Fruit fly (Drosophila melanogaster) whole organism, prepupa: ENCODE measurements around the gene pcx.

Source experiments
- Blimp-1 ChIP-seq: fragments of 200-800 bp; sonication (Bioruptor generic); optimal IDR thresholded peaks from 3 replicates; lab custom pipeline; 2017; ENCODE audit warnings: missing biosample characterization, missing genetic modification characterization, mild to moderate bottlenecking, moderate library complexity, missing genetic modification reagents
- CG11902 ChIP-seq: fragments of 200-800 bp; sonication (Bioruptor generic); optimal IDR thresholded peaks from 3 replicates; lab custom pipeline; 2016; ENCODE audit warnings: missing biosample characterization, missing genetic modification characterization
- CG15336 ChIP-seq: fragments of 200-800 bp; sonication (Bioruptor generic); IDR thresholded peaks from 2 replicates; pipeline ENCODE4 v1.3.6; 2022; ENCODE audit warnings: missing biosample characterization, missing genetic modification characterization
- CG1621 ChIP-seq: fragments of 200-800 bp; sonication (Bioruptor generic); optimal IDR thresholded peaks from 3 replicates; lab custom pipeline; 2018; ENCODE audit warnings: missing biosample characterization, mild to moderate bottlenecking, missing genetic modification characterization
- CG16779 ChIP-seq: fragments of 200-800 bp; sonication (Bioruptor generic); optimal IDR thresholded peaks from 3 replicates; lab custom pipeline; 2017; ENCODE audit warnings: missing biosample characterization, mild to moderate bottlenecking, missing genetic modification characterization
- CG3919 ChIP-seq: fragments of 200-800 bp; sonication (Bioruptor generic); optimal IDR thresholded peaks from 3 replicates; lab custom pipeline; 2016; ENCODE audit warnings: missing biosample characterization, missing genetic modification characterization
- CG6163 ChIP-seq: fragments of 200-800 bp; sonication (Bioruptor generic); IDR thresholded peaks from 3 replicates; pipeline ENCODE4 v1.3.6; 2022; ENCODE audit warnings: missing biosample characterization, missing genetic modification characterization
- CG6276 ChIP-seq: fragments of 200-800 bp; sonication (Bioruptor generic); optimal IDR thresholded peaks from 2 replicates; lab custom pipeline; 2017; ENCODE audit warnings: missing biosample characterization, mild to moderate bottlenecking, missing genetic modification characterization
- CG8119 ChIP-seq: fragments of 200-800 bp; sonication (Bioruptor generic); IDR thresholded peaks from 3 replicates; pipeline ENCODE4 v1.3.6; 2022; ENCODE audit warnings: missing biosample characterization, missing genetic modification characterization
- Eip78C ChIP-seq: fragments of 200-800 bp; sonication (Bioruptor generic); peaks from one replicate; lab custom pipeline; 2016; ENCODE audit warnings: missing biosample characterization, missing genetic modification characterization
- Eip93F ChIP-seq: fragments of 200-800 bp; sonication (Bioruptor generic); optimal IDR thresholded peaks from 2 replicates; lab custom pipeline; 2016; ENCODE audit warnings: missing biosample characterization, mild to moderate bottlenecking, missing genetic modification characterization
- Hr38 ChIP-seq: sonication (Bioruptor generic); optimal IDR thresholded peaks from 2 replicates; lab custom pipeline; 2016; ENCODE audit warnings: missing biosample characterization, missing genetic modification characterization
- Lpt ChIP-seq: fragments of 200-800 bp; sonication (Bioruptor generic); optimal IDR thresholded peaks from 3 replicates; lab custom pipeline; 2016; ENCODE audit warnings: missing biosample characterization, missing genetic modification characterization
- Sox102F ChIP-seq: fragments of 200-800 bp; sonication (Bioruptor generic); optimal IDR thresholded peaks from 2 replicates; lab custom pipeline; 2016; ENCODE audit warnings: missing biosample characterization, mild to moderate bottlenecking, missing genetic modification characterization
- Sox15 ChIP-seq: fragments of 200-800 bp; sonication (Bioruptor generic); optimal IDR thresholded peaks from 3 replicates; lab custom pipeline; 2016; ENCODE audit warnings: missing biosample characterization, missing genetic modification characterization
- acj6 ChIP-seq: fragments of 200-800 bp; sonication (Bioruptor generic); optimal IDR thresholded peaks from 3 replicates; lab custom pipeline; 2016; ENCODE audit warnings: missing biosample characterization, missing genetic modification characterization
- eg ChIP-seq: fragments of 200-800 bp; sonication (Bioruptor generic); IDR thresholded peaks from 3 replicates; pipeline ENCODE4 v1.3.6; 2022; ENCODE audit warnings: missing biosample characterization, missing genetic modification characterization
- fkh ChIP-seq: fragments of 200-800 bp; sonication (Bioruptor generic); optimal IDR thresholded peaks from 3 replicates; lab custom pipeline; 2017; ENCODE audit warnings: missing biosample characterization, mild to moderate bottlenecking, missing genetic modification characterization, moderate library complexity
- salr ChIP-seq, 2 experiments: fragments of 200-800 bp; sonication (Bioruptor generic); optimal IDR thresholded peaks; 3 replicates each; lab custom pipeline; 2016 to 2018; ENCODE audit warnings: missing biosample characterization in 2 of 2, missing genetic modification characterization in 2 of 2, mild to moderate bottlenecking in 1 of 2
- ss ChIP-seq, 2 experiments: fragments of 200-800 bp; sonication (Bioruptor generic); optimal IDR thresholded peaks; 2 replicates in 1 of 2; 3 replicates in 1 of 2; lab custom pipeline; 2017 to 2018; ENCODE audit warnings: mild to moderate bottlenecking in 2 of 2, missing biosample characterization in 2 of 2, missing genetic modification characterization in 2 of 2, moderate library complexity in 1 of 2
- vri ChIP-seq: fragments of 200-800 bp; sonication (Bioruptor generic); optimal IDR thresholded peaks from 3 replicates; lab custom pipeline; 2016; ENCODE audit warnings: missing biosample characterization, mild to moderate bottlenecking, missing genetic modification characterization

pcx gene

DNA sequence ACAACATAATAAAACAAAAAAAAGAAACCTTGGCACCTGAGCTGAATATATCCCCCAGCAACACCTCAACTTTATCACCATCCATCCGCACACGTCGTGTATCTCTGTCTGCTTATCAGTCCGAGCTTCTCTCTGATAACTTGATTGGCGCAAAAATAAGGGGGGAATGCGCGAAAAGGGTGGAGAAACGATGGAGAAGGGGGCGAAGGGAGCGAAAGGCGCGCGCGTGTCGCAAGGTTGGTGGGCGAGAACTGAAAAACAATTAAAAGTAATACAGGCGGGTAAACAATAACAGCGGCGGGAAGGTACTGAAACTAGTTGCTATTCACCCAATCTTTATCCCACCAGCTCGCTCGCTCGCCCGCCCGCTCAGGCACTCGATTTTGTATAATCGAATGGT is 61.2 kb downstream of the pcx start:
- TF ChIP-seq Eip78C (GFP tag; lab: Kevin White, UChicago) = peak; percentile 52
- TF ChIP-seq eg (GFP tag; lab: Robert Waterston, UW) = no peak
- TF ChIP-seq Lpt (GFP tag; lab: Kevin White, UChicago) = no peak
- TF ChIP-seq CG11902 = no peak
- TF ChIP-seq CG15336 = no peak
- no peak for TF ChIP-seq CG1621 (tag; lab: Kevin White, UChicago)
- peak; percentile 19 for TF ChIP-seq vri
- peak; percentile 38 for TF ChIP-seq fkh (GFP tag; lab: Kevin White, UChicago)

DNA sequence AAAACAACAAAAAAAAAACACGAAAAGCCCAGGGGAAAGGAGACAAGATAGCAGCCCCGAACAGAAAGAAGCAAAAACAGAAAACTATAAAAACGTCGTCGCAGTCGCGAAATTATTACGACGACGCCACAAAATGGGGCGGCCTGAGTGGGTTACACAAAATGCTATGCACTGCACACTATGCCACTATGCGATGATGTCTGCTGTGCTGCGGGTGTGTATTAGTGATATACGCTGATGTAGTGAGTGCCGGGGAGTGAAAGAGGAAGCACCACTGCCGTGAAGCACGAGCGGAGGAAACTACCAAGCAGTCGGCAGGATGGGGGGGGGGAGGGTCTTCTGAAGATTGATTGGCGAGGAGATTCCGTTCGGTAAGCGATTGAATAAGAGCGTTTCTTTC is 61.9 kb downstream of the pcx start:
- TF ChIP-seq CG3919 (GFP tag; lab: Kevin White, UChicago) (no peak), CG16779 (tag; lab: Kevin White, UChicago) (no peak), ss (GFP tag; optimal IDR thresholded peaks at IDR 0.05; lab: Kevin White, UChicago) (peak in 1 of 2 experiments; percentile 8), vri (no peak), acj6 (GFP tag; lab: Kevin White, UChicago) (no peak), CG15336 (peak; percentile 31; the same call in 1 of the 2 replicates), CG6163 (GFP tag; lab: Robert Waterston, UW) (peak; percentile 48; the same call in 2 of the 3 replicates), CG8119 (0 out of 3 replicates have a peak, but pooled peaks have one; percentile 42), Hr38 (GFP tag; lab: Kevin White, UChicago) (no peak), Eip93F (GFP tag; lab: Kevin White, UChicago) (no peak), eg (GFP tag; lab: Robert Waterston, UW) (peak; percentile 52; the same call in 2 of the 3 replicates), salr (GFP tag; optimal IDR thresholded peaks at IDR 0.05; lab: Kevin White, UChicago) (no peak), Sox15 (no peak), CG6276 (GFP tag; lab: Kevin White, UChicago) (peak; percentile 18), Blimp-1 (GFP tag; lab: Kevin White, UChicago) (no peak), Sox102F (GFP tag; lab: Kevin White, UChicago) (no peak)
- TF ChIP-seq, all 60 proteins: peak for 6
